Fruit fly (Drosophila melanogaster): Measurements from ENCODE around the gene bnk.

- TF ChIP-seq sv (GFP tag; optimal IDR thresholded peaks at IDR 0.05): no peak
- no peak for TF ChIP-seq usp (GFP tag; optimal IDR thresholded peaks at IDR 0.05)
- no peak for TF ChIP-seq sage (GFP tag; optimal IDR thresholded peaks at IDR 0.05)
- no peak for TF ChIP-seq psq (GFP tag; optimal IDR thresholded peaks at IDR 0.05)
- TF ChIP-seq OdsH (GFP tag; optimal IDR thresholded peaks at IDR 0.05): no peak
- TF ChIP-seq GATAd (GFP tag; optimal IDR thresholded peaks at IDR 0.05): no peak
- TF ChIP-seq tai (GFP tag; optimal IDR thresholded peaks at IDR 0.05): no peak
Observed at dm6 chr3R:31220456-31221336, 27.5 kb downstream of the bnk start, which contains the start of gene CG12054.
